Fruit fly (Drosophila melanogaster) whole organism, embryonic: ENCODE measurements around the gene CG5835.

Source experiments
- Adf1 ChIP-seq: fragments of 200-800 bp; sonication (Bioruptor generic); IDR thresholded peaks from 2 replicates; pipeline ENCODE4 v1.3.6; 2022; ENCODE audit warnings: missing biosample characterization, missing genetic modification characterization
- Blimp-1 ChIP-seq: fragments of 200-800 bp; sonication (Bioruptor generic); optimal IDR thresholded peaks from 3 replicates; lab custom pipeline; 2018; ENCODE audit warnings: missing biosample characterization, missing genetic modification characterization, mild to moderate bottlenecking, moderate library complexity, missing genetic modification reagents
- CG11560 ChIP-seq: fragments of 200-800 bp; sonication (Bioruptor generic); IDR thresholded peaks from 3 replicates; pipeline ENCODE4 v1.3.6; 2022; ENCODE audit warnings: missing biosample characterization, missing genetic modification characterization
- CG12104 ChIP-seq: fragments of 200-800 bp; sonication (Bioruptor generic); optimal IDR thresholded peaks from 3 replicates; lab custom pipeline; 2016; ENCODE audit warnings: missing biosample characterization, missing genetic modification characterization
- CG12942 ChIP-seq: fragments of 200-800 bp; sonication (Bioruptor generic); optimal IDR thresholded peaks from 3 replicates; lab custom pipeline; 2016; ENCODE audit warnings: missing biosample characterization, missing genetic modification characterization
- CG14860 ChIP-seq: fragments of 200-800 bp; sonication (Bioruptor generic); IDR thresholded peaks from 3 replicates; pipeline ENCODE4 v1.3.6; 2022; ENCODE audit warnings: missing biosample characterization, missing genetic modification characterization; ENCODE audit not compliant: partially characterized antibody
- CG16863 ChIP-seq: fragments of 200-800 bp; sonication (Bioruptor generic); optimal IDR thresholded peaks from 3 replicates; lab custom pipeline; 2016; ENCODE audit warnings: missing biosample characterization, missing genetic modification characterization
- CG17361 ChIP-seq: fragments of 200-800 bp; sonication (Bioruptor generic); IDR thresholded peaks from 3 replicates; pipeline ENCODE4 v1.3.6; 2022; ENCODE audit warnings: missing biosample characterization, missing genetic modification characterization
- CG17385 ChIP-seq: fragments of 200-800 bp; sonication (Bioruptor generic); optimal IDR thresholded peaks from 3 replicates; lab custom pipeline; 2018; ENCODE audit warnings: missing biosample characterization, mild to moderate bottlenecking, missing genetic modification characterization
- CG2120 ChIP-seq: fragments of 200-800 bp; sonication (Bioruptor generic); optimal IDR thresholded peaks from 3 replicates; lab custom pipeline; 2016; ENCODE audit warnings: missing biosample characterization, missing genetic modification characterization
- CG2199 ChIP-seq: fragments of 200-800 bp; sonication (Bioruptor generic); IDR thresholded peaks from 3 replicates; pipeline ENCODE4 v1.3.6; 2022; ENCODE audit warnings: missing biosample characterization, missing genetic modification characterization
- CG30403 ChIP-seq: fragments of 200-800 bp; sonication (Bioruptor generic); optimal IDR thresholded peaks from 3 replicates; lab custom pipeline; 2016; ENCODE audit warnings: missing biosample characterization, missing genetic modification characterization
- CG32532 ChIP-seq: fragments of 200-800 bp; sonication (Bioruptor generic); IDR thresholded peaks from 2 replicates; pipeline ENCODE4 v1.3.6; 2022; ENCODE audit warnings: missing biosample characterization, missing genetic modification characterization
- CG4707 ChIP-seq: fragments of 200-800 bp; sonication (Bioruptor generic); optimal IDR thresholded peaks from 2 replicates; lab custom pipeline; 2018; ENCODE audit warnings: missing biosample characterization, mild to moderate bottlenecking, missing genetic modification characterization, moderate library complexity
- CG5245 ChIP-seq: fragments of 200-800 bp; sonication (Bioruptor generic); optimal IDR thresholded peaks from 3 replicates; lab custom pipeline; 2016; ENCODE audit warnings: missing biosample characterization, missing genetic modification characterization
- CG6175 ChIP-seq: fragments of 200-800 bp; sonication (Bioruptor generic); IDR thresholded peaks from 3 replicates; pipeline ENCODE4 v1.3.6; 2022; ENCODE audit warnings: missing biosample characterization, missing genetic modification characterization
- CG6791 ChIP-seq: fragments of 200-800 bp; sonication (Bioruptor generic); IDR thresholded peaks from 3 replicates; pipeline ENCODE4 v1.3.6; 2022; ENCODE audit warnings: missing biosample characterization, missing genetic modification characterization; ENCODE audit not compliant: partially characterized antibody
- CG7372 ChIP-seq: fragments of 200-800 bp; sonication (Bioruptor generic); IDR thresholded peaks from 2 replicates; pipeline ENCODE4 v1.3.6; 2022; ENCODE audit warnings: missing biosample characterization, missing genetic modification characterization
- CG7928 ChIP-seq: fragments of 200-800 bp; sonication (Bioruptor generic); optimal IDR thresholded peaks from 2 replicates; lab custom pipeline; 2017; ENCODE audit warnings: missing biosample characterization, mild to moderate bottlenecking, missing genetic modification characterization
- CG8290 ChIP-seq, 3 experiments: fragments of 200-800 bp; sonication (Bioruptor generic); optimal IDR thresholded peaks; 2 replicates each; lab custom pipeline; 2016 to 2019; ENCODE audit warnings: missing biosample characterization in 3 of 3, missing genetic modification characterization in 3 of 3, mild to moderate bottlenecking in 2 of 3, moderate library complexity in 1 of 3
- CG9727 ChIP-seq: fragments of 200-800 bp; sonication (Bioruptor generic); optimal IDR thresholded peaks from 3 replicates; lab custom pipeline; 2017; ENCODE audit warnings: missing biosample characterization, mild to moderate bottlenecking, missing genetic modification characterization
- Dll ChIP-seq: fragments of 200-800 bp; sonication (Bioruptor generic); IDR thresholded peaks from 4 replicates; pipeline ENCODE4 v1.3.6; 2022; ENCODE audit warnings: missing biosample characterization, missing genetic modification characterization; ENCODE audit not compliant: partially characterized antibody
- Fer3 ChIP-seq: fragments of 200-800 bp; sonication (Bioruptor generic); optimal IDR thresholded peaks from 2 replicates; lab custom pipeline; 2018; ENCODE audit warnings: missing biosample characterization, mild to moderate bottlenecking, missing genetic modification characterization, moderate library complexity
- HLH54F ChIP-seq: fragments of 200-800 bp; sonication (Bioruptor generic); optimal IDR thresholded peaks from 3 replicates; lab custom pipeline; 2016; ENCODE audit warnings: missing biosample characterization, missing genetic modification characterization
- Hand ChIP-seq: fragments of 200-800 bp; sonication (Bioruptor generic); optimal IDR thresholded peaks from 2 replicates; lab custom pipeline; 2017; ENCODE audit warnings: mild to moderate bottlenecking, missing biosample characterization, missing genetic modification reagents, missing genetic modification characterization
- Nf-YA ChIP-seq: fragments of 200-800 bp; sonication (Bioruptor generic); IDR thresholded peaks from 2 replicates; pipeline ENCODE4 v1.3.6; 2022; ENCODE audit warnings: missing biosample characterization, missing genetic modification characterization
- PHDP ChIP-seq: fragments of 200-800 bp; sonication (Bioruptor generic); optimal IDR thresholded peaks from 3 replicates; lab custom pipeline; 2018; ENCODE audit warnings: missing biosample characterization, mild to moderate bottlenecking, missing genetic modification characterization, moderate library complexity
- Rfx ChIP-seq: fragments of 200-800 bp; sonication (Bioruptor generic); IDR thresholded peaks from 2 replicates; pipeline ENCODE4 v1.3.6; 2022; ENCODE audit warnings: missing biosample characterization, missing genetic modification characterization
- Six4 ChIP-seq: fragments of 200-800 bp; sonication (Bioruptor generic); optimal IDR thresholded peaks from 2 replicates; lab custom pipeline; 2016; ENCODE audit warnings: missing biosample characterization, missing genetic modification characterization
- Sox102F ChIP-seq: fragments of 200-800 bp; sonication (Bioruptor generic); optimal IDR thresholded peaks from 2 replicates; lab custom pipeline; 2018; ENCODE audit warnings: missing biosample characterization, mild to moderate bottlenecking, missing genetic modification characterization, moderate library complexity
- Trl ChIP-seq, 3 experiments: fragments of >200 bp in 2 of 3; fragments of 200-800 bp in 1 of 3; sonication (Bioruptor generic) in 1 of 3; optimal IDR thresholded peaks; 2 replicates in 1 of 3; 3 replicates in 2 of 3; lab custom pipeline; 2016 to 2017; ENCODE audit warnings: missing biosample characterization in 1 of 3, missing genetic modification characterization in 1 of 3
- Xrp1 ChIP-seq: fragments of 200-800 bp; sonication (Bioruptor generic); IDR thresholded peaks from 2 replicates; pipeline ENCODE4 v1.3.6; 2022; ENCODE audit warnings: missing biosample characterization, missing genetic modification characterization
- chinmo ChIP-seq: fragments of 200-800 bp; sonication (Bioruptor generic); IDR thresholded peaks from 4 replicates; pipeline ENCODE4 v1.3.6; 2022; ENCODE audit warnings: missing biosample characterization, missing genetic modification characterization; ENCODE audit not compliant: partially characterized antibody
- ci ChIP-seq: fragments of 200-800 bp; sonication (Bioruptor generic); IDR thresholded peaks from 3 replicates; pipeline ENCODE4 v1.3.6; 2022; ENCODE audit warnings: missing biosample characterization, missing genetic modification characterization
- crol ChIP-seq: fragments of 200-800 bp; sonication (Bioruptor generic); IDR thresholded peaks from 2 replicates; pipeline ENCODE4 v1.3.6; 2022; ENCODE audit warnings: missing biosample characterization, missing genetic modification characterization
- disco-r ChIP-seq: fragments of 200-800 bp; sonication (Bioruptor generic); optimal IDR thresholded peaks from 2 replicates; lab custom pipeline; 2016; ENCODE audit warnings: missing biosample characterization, missing genetic modification characterization
- hth ChIP-seq: fragments of >200 bp; optimal IDR thresholded peaks from 2 replicates; lab custom pipeline; 2017; ENCODE audit warnings: inconsistent platforms
- odd ChIP-seq: fragments of 200-800 bp; sonication (Bioruptor generic); optimal IDR thresholded peaks from 2 replicates; lab custom pipeline; 2017; ENCODE audit warnings: missing biosample characterization, mild to moderate bottlenecking, missing genetic modification characterization
- p53 ChIP-seq: fragments of 200-800 bp; sonication (Bioruptor generic); optimal IDR thresholded peaks from 2 replicates; lab custom pipeline; 2016; ENCODE audit warnings: missing biosample characterization, missing genetic modification characterization
- pho ChIP-seq: fragments of 200-800 bp; sonication (Bioruptor generic); optimal IDR thresholded peaks from 2 replicates; lab custom pipeline; 2016; ENCODE audit warnings: missing biosample characterization, missing genetic modification characterization
- ranshi ChIP-seq: fragments of 200-800 bp; sonication (Bioruptor generic); IDR thresholded peaks from 2 replicates; pipeline ENCODE4 v1.3.6; 2022; ENCODE audit warnings: missing biosample characterization, missing genetic modification characterization
- scrt ChIP-seq: fragments of 200-800 bp; sonication (Bioruptor generic); optimal IDR thresholded peaks from 2 replicates; lab custom pipeline; 2018; ENCODE audit warnings: missing biosample characterization, mild to moderate bottlenecking, missing genetic modification characterization, moderate library complexity
- sd ChIP-seq: fragments of 200-800 bp; sonication (Bioruptor generic); optimal IDR thresholded peaks from 3 replicates; lab custom pipeline; 2018; ENCODE audit warnings: missing biosample characterization, mild to moderate bottlenecking, missing genetic modification characterization, moderate library complexity
- sens ChIP-seq: fragments of 200-800 bp; sonication (Bioruptor generic); peaks from one replicate; lab custom pipeline; 2016; ENCODE audit warnings: missing biosample characterization, missing genetic modification characterization
- so ChIP-seq: fragments of 200-800 bp; sonication (Bioruptor generic); IDR thresholded peaks from 3 replicates; pipeline ENCODE4 v1.3.6; 2022; ENCODE audit warnings: missing biosample characterization, missing genetic modification characterization
- sqz ChIP-seq: fragments of 200-800 bp; sonication (Bioruptor generic); optimal IDR thresholded peaks from 3 replicates; lab custom pipeline; 2018; ENCODE audit warnings: missing biosample characterization, mild to moderate bottlenecking, missing genetic modification characterization
- tap ChIP-seq: fragments of 200-800 bp; optimal IDR thresholded peaks from 3 replicates; lab custom pipeline; 2019; ENCODE audit warnings: missing biosample characterization, mild to moderate bottlenecking, missing genetic modification characterization, moderate library complexity
- trh ChIP-seq: fragments of 200-800 bp; sonication (Bioruptor generic); optimal IDR thresholded peaks from 2 replicates; lab custom pipeline; 2016; ENCODE audit warnings: missing biosample characterization, missing genetic modification characterization
- zf30C ChIP-seq: fragments of 200-800 bp; sonication (Bioruptor generic); optimal IDR thresholded peaks from 3 replicates; lab custom pipeline; 2018; ENCODE audit warnings: missing biosample characterization, mild to moderate bottlenecking, missing genetic modification characterization

The CG5835 gene

DNA sequence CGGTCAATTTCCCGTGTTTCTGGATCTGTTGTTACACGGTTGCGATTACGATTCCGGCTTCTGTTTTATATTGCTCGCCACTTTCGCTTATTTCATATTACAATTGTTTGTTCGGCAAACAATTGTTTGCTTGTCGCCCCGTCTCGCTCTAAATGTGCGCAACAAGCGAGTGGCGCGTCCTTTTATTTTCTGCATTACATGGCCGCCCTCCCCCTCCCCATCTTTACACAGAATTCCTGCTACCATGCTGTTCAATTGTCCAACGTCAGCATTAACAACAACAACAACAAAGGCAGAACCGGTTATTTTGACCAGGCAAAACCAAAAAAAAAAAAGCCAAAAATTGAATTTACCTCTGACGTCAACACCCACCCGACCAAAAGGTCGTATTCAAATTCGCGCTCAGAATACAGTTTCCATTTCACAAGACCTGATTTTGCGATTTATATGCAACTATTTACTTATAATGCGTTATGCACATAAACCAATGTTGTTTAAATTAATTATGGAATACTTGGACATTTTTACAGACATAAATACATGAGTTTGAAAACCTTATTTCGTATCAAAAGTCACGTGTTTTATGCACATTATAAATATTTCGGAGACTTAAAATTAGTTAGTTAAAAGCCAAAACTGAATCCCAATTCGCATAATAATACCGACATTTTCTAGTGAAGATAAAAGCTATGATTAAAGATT lies 12.7 kb upstream of the CG5835 start (continued):
- no peak for TF ChIP-seq CG11560 (tag; lab: Robert Waterston, UW)
- TF ChIP-seq CG7372 (GFP tag; lab: Robert Waterston, UW) = no peak
- peak; percentile 27 for TF ChIP-seq CG4707 (GFP tag; lab: Kevin White, UChicago)
- TF ChIP-seq Trl (optimal IDR thresholded peaks at IDR 0.05; lab: Kevin White, UChicago) = no peak
- TF ChIP-seq Trl (GFP tag; optimal IDR thresholded peaks at IDR 0.05; lab: Kevin White, UChicago) = no peak
- peak; percentile 97 for TF ChIP-seq sqz (GFP tag; lab: Kevin White, UChicago)
- TF ChIP-seq CG5245 (GFP tag; lab: Kevin White, UChicago) = no peak
- TF ChIP-seq Xrp1 (GFP tag; lab: Robert Waterston, UW) = peak; percentile 24; the same call in 1 of the 2 replicates
- peak; percentile 4 for TF ChIP-seq CG17385 (GFP tag; lab: Kevin White, UChicago)
- TF ChIP-seq CG7928 (GFP tag; lab: Kevin White, UChicago) = no peak
- peak; percentile 14; the same call in 1 of the 2 replicates for TF ChIP-seq CG32532
- TF ChIP-seq disco-r (GFP tag; lab: Kevin White, UChicago) = no peak
- TF ChIP-seq Nf-YA (GFP tag; lab: Robert Waterston, UW) = 0 out of 2 replicates have a peak, but pooled peaks have one; percentile 12
- TF ChIP-seq pho = peak; percentile 39
- TF ChIP-seq CG9727 (GFP tag; lab: Kevin White, UChicago) = no peak
- TF ChIP-seq ci (GFP tag; lab: Robert Waterston, UW) = no peak
- TF ChIP-seq HLH54F = no peak
- no peak for TF ChIP-seq p53
- TF ChIP-seq ranshi (GFP tag; lab: Robert Waterston, UW) = no peak
- TF ChIP-seq CG12942 (GFP tag; lab: Kevin White, UChicago) = no peak
- no peak for TF ChIP-seq CG30403
- TF ChIP-seq CG6791 = no peak
- 0 out of 3 replicates have a peak, but pooled peaks have one; percentile 11 for TF ChIP-seq CG17361 (GFP tag; lab: Robert Waterston, UW)
- TF ChIP-seq zf30C = no peak
- TF ChIP-seq CG16863 = no peak
- TF ChIP-seq CG6175 = no peak
- TF ChIP-seq trh (GFP tag; lab: Kevin White, UChicago) = no peak
- TF ChIP-seq PHDP (tag; lab: Kevin White, UChicago) = peak; percentile 34
- TF ChIP-seq Sox102F (GFP tag; lab: Kevin White, UChicago) = no peak
- no peak for TF ChIP-seq Six4 (GFP tag; lab: Kevin White, UChicago)
- no peak for TF ChIP-seq CG14860 (GFP tag; lab: Robert Waterston, UW)
- TF ChIP-seq Dll (GFP tag; lab: Robert Waterston, UW) = 0 out of 4 replicates have a peak, but pooled peaks have one; percentile 19
- no peak for TF ChIP-seq CG8290 (GFP tag; optimal IDR thresholded peaks at IDR 0.05; lab: Kevin White, UChicago)
- TF ChIP-seq CG8290 (tag; optimal IDR thresholded peaks at IDR 0.05; lab: Kevin White, UChicago) = no peak
- no peak for TF ChIP-seq hth (lab: Kevin White, UChicago)
- TF ChIP-seq Adf1 (GFP tag; lab: Robert Waterston, UW) = no peak
- TF ChIP-seq CG2199 (GFP tag; lab: Robert Waterston, UW) = 0 out of 3 replicates have a peak, but pooled peaks have one; percentile 35
- peak; percentile 13; the same call in 1 of the 2 replicates for TF ChIP-seq Rfx (GFP tag; lab: Robert Waterston, UW)
- no peak for TF ChIP-seq so (GFP tag; lab: Robert Waterston, UW)
- TF ChIP-seq sd (tag; lab: Kevin White, UChicago) = peak; percentile 60
- no peak for TF ChIP-seq tap
- peak; percentile 40; the same call in 1 of the 2 replicates for TF ChIP-seq crol (GFP tag; lab: Robert Waterston, UW)
- TF ChIP-seq Hand (GFP tag; lab: Kevin White, UChicago) = no peak
- peak; percentile 83 for TF ChIP-seq sens (GFP tag; lab: Kevin White, UChicago)
- no peak for TF ChIP-seq Fer3 (tag; lab: Kevin White, UChicago)
- peak; percentile 31 for TF ChIP-seq CG2120 (GFP tag; lab: Kevin White, UChicago)
- TF ChIP-seq scrt (GFP tag; lab: Kevin White, UChicago) = peak; percentile 82
- TF ChIP-seq chinmo (GFP tag; lab: Robert Waterston, UW) = peak; percentile 55; the same call in 1 of the 4 replicates
- TF ChIP-seq CG12104 = no peak
- peak; percentile 39 for TF ChIP-seq odd (GFP tag; lab: Kevin White, UChicago)
- TF ChIP-seq Blimp-1 (GFP tag; lab: Kevin White, UChicago) = peak; percentile 63
